Fruit fly (Drosophila melanogaster) whole organism, embryonic: ENCODE data around the gene CG14329.

Source experiments
- Adf1 ChIP-seq: fragments of 200-800 bp; sonication (Bioruptor generic); IDR thresholded peaks from 2 replicates; pipeline ENCODE4 v1.3.6; 2022; ENCODE audit warnings: missing biosample characterization, missing genetic modification characterization
- CG10979 ChIP-seq: fragments of 200-800 bp; sonication (Bioruptor generic); optimal IDR thresholded peaks from 2 replicates; lab custom pipeline; 2018; ENCODE audit warnings: missing biosample characterization, mild to moderate bottlenecking, missing genetic modification characterization, moderate library complexity
- CG11456 ChIP-seq: fragments of 200-800 bp; sonication (Bioruptor generic); IDR thresholded peaks from 3 replicates; pipeline ENCODE4 v1.3.6; 2022; ENCODE audit warnings: missing biosample characterization, missing genetic modification characterization
- CG12236 ChIP-seq: fragments of 200-800 bp; sonication (Bioruptor generic); optimal IDR thresholded peaks from 2 replicates; lab custom pipeline; 2016; ENCODE audit warnings: missing biosample characterization, missing genetic modification characterization
- CG1233 ChIP-seq: fragments of 200-800 bp; sonication (Bioruptor generic); optimal IDR thresholded peaks from 4 replicates; lab custom pipeline; 2018; ENCODE audit warnings: missing biosample characterization, mild to moderate bottlenecking, missing genetic modification characterization
- CG12744 ChIP-seq: fragments of 200-800 bp; sonication (Bioruptor generic); optimal IDR thresholded peaks from 2 replicates; lab custom pipeline; 2016; ENCODE audit warnings: missing biosample characterization, missing genetic modification characterization
- CG15696 ChIP-seq: fragments of 200-800 bp; sonication (Bioruptor generic); optimal IDR thresholded peaks from 2 replicates; lab custom pipeline; 2019; ENCODE audit warnings: missing biosample characterization, mild to moderate bottlenecking, missing genetic modification characterization, moderate library complexity
- CG1602 ChIP-seq: fragments of 200-800 bp; sonication (Bioruptor generic); optimal IDR thresholded peaks from 3 replicates; lab custom pipeline; 2016; ENCODE audit warnings: missing biosample characterization, missing genetic modification characterization
- CG1603 ChIP-seq: fragments of 200-800 bp; sonication (Bioruptor generic); optimal IDR thresholded peaks from 2 replicates; lab custom pipeline; 2019; ENCODE audit warnings: missing biosample characterization, mild to moderate bottlenecking, missing genetic modification characterization, moderate library complexity
- CG1792 ChIP-seq: fragments of 200-800 bp; sonication (Bioruptor generic); optimal IDR thresholded peaks from 2 replicates; lab custom pipeline; 2016; ENCODE audit warnings: missing biosample characterization, missing genetic modification characterization
- CG2199 ChIP-seq: fragments of 200-800 bp; sonication (Bioruptor generic); IDR thresholded peaks from 3 replicates; pipeline ENCODE4 v1.3.6; 2022; ENCODE audit warnings: missing biosample characterization, missing genetic modification characterization
- CG3847 ChIP-seq: fragments of 200-800 bp; sonication (Bioruptor generic); IDR thresholded peaks from 2 replicates; pipeline ENCODE4 v1.3.6; 2022; ENCODE audit warnings: missing biosample characterization, missing genetic modification characterization
- CG6689 ChIP-seq: fragments of 200-800 bp; sonication (Bioruptor generic); IDR thresholded peaks from 2 replicates; pipeline ENCODE4 v1.3.6; 2022; ENCODE audit warnings: missing biosample characterization, missing genetic modification characterization
- CG8359 ChIP-seq: fragments of 200-800 bp; sonication (Bioruptor generic); optimal IDR thresholded peaks from 2 replicates; lab custom pipeline; 2017; ENCODE audit warnings: missing biosample characterization, mild to moderate bottlenecking, missing genetic modification characterization, borderline replicate concordance
- CoRest ChIP-seq: fragments of 200-800 bp; sonication (Bioruptor generic); optimal IDR thresholded peaks from 3 replicates; lab custom pipeline; 2018; ENCODE audit warnings: missing biosample characterization, mild to moderate bottlenecking, missing genetic modification characterization, moderate library complexity
- Drgx ChIP-seq: fragments of 200-800 bp; sonication (Bioruptor generic); IDR thresholded peaks from 2 replicates; pipeline ENCODE4 v1.3.6; 2022; ENCODE audit warnings: missing biosample characterization, missing genetic modification characterization
- Elba2 ChIP-seq: fragments of 200-800 bp; sonication (Bioruptor generic); optimal IDR thresholded peaks from 3 replicates; lab custom pipeline; 2016; ENCODE audit warnings: missing biosample characterization, missing genetic modification characterization
- HLHmδ ChIP-seq: fragments of 200-800 bp; sonication (Bioruptor generic); optimal IDR thresholded peaks from 2 replicates; lab custom pipeline; 2018; ENCODE audit warnings: missing biosample characterization, mild to moderate bottlenecking, missing genetic modification characterization, moderate library complexity
- Hmr ChIP-seq: fragments of 200-800 bp; sonication (Bioruptor generic); optimal IDR thresholded peaks from 3 replicates; lab custom pipeline; 2017; ENCODE audit warnings: mild to moderate bottlenecking, missing biosample characterization, missing genetic modification reagents, missing genetic modification characterization
- Lhr ChIP-seq: fragments of 200-800 bp; sonication (Bioruptor generic); optimal IDR thresholded peaks from 3 replicates; lab custom pipeline; 2017; ENCODE audit warnings: mild to moderate bottlenecking, missing biosample characterization, missing genetic modification reagents, missing genetic modification characterization
- MESR4 ChIP-seq: fragments of 200-800 bp; sonication (Bioruptor generic); optimal IDR thresholded peaks from 2 replicates; lab custom pipeline; 2018; ENCODE audit warnings: missing biosample characterization, mild to moderate bottlenecking, missing genetic modification characterization, moderate library complexity
- Neu2 ChIP-seq: fragments of 200-800 bp; sonication (Bioruptor generic); optimal IDR thresholded peaks from 3 replicates; lab custom pipeline; 2016; ENCODE audit warnings: missing biosample characterization, missing genetic modification characterization, borderline replicate concordance
- PHDP ChIP-seq: fragments of 200-800 bp; sonication (Bioruptor generic); optimal IDR thresholded peaks from 3 replicates; lab custom pipeline; 2018; ENCODE audit warnings: missing biosample characterization, mild to moderate bottlenecking, missing genetic modification characterization, moderate library complexity
- Sox102F ChIP-seq: fragments of 200-800 bp; sonication (Bioruptor generic); optimal IDR thresholded peaks from 2 replicates; lab custom pipeline; 2018; ENCODE audit warnings: missing biosample characterization, mild to moderate bottlenecking, missing genetic modification characterization, moderate library complexity
- Sry-β ChIP-seq: fragments of 200-800 bp; sonication (Bioruptor generic); optimal IDR thresholded peaks from 2 replicates; lab custom pipeline; 2018; ENCODE audit warnings: missing biosample characterization, mild to moderate bottlenecking, missing genetic modification characterization, moderate library complexity
- YL-1 ChIP-seq: fragments of 200-800 bp; sonication (Bioruptor generic); optimal IDR thresholded peaks from 3 replicates; lab custom pipeline; 2017; ENCODE audit warnings: missing biosample characterization, mild to moderate bottlenecking, missing genetic modification characterization
- aop ChIP-seq: fragments of 200-800 bp; sonication (Bioruptor generic); IDR thresholded peaks from 2 replicates; pipeline ENCODE4 v1.3.6; 2022; ENCODE audit warnings: missing biosample characterization, missing genetic modification characterization
- ara ChIP-seq: fragments of 200-800 bp; sonication (Bioruptor generic); IDR thresholded peaks from 2 replicates; pipeline ENCODE4 v1.3.6; 2022; ENCODE audit warnings: missing biosample characterization, missing genetic modification characterization
- bab2 ChIP-seq: fragments of 200-800 bp; sonication (Bioruptor generic); optimal IDR thresholded peaks from 2 replicates; lab custom pipeline; 2016; ENCODE audit warnings: missing biosample characterization, missing genetic modification characterization
- caup ChIP-seq: fragments of 200-800 bp; sonication (Bioruptor generic); optimal IDR thresholded peaks from 3 replicates; lab custom pipeline; 2017; ENCODE audit warnings: missing biosample characterization, mild to moderate bottlenecking, missing genetic modification characterization, moderate library complexity; ENCODE audit not compliant: severe bottlenecking
- crc ChIP-seq: fragments of 200-800 bp; sonication (Bioruptor generic); optimal IDR thresholded peaks from 2 replicates; lab custom pipeline; 2016; ENCODE audit warnings: missing biosample characterization, missing genetic modification characterization
- disco-r ChIP-seq: fragments of 200-800 bp; sonication (Bioruptor generic); optimal IDR thresholded peaks from 2 replicates; lab custom pipeline; 2016; ENCODE audit warnings: missing biosample characterization, missing genetic modification characterization
- dmrt11E ChIP-seq: fragments of 200-800 bp; sonication (Bioruptor generic); optimal IDR thresholded peaks from 3 replicates; lab custom pipeline; 2018; ENCODE audit warnings: missing biosample characterization, mild to moderate bottlenecking, missing genetic modification characterization, moderate library complexity
- fd102C ChIP-seq: fragments of 200-800 bp; sonication (Bioruptor generic); optimal IDR thresholded peaks from 2 replicates; lab custom pipeline; 2018; ENCODE audit warnings: missing biosample characterization, mild to moderate bottlenecking, missing genetic modification characterization, moderate library complexity
- gce ChIP-seq: fragments of 200-800 bp; sonication (Bioruptor generic); IDR thresholded peaks from 3 replicates; pipeline ENCODE4 v1.3.6; 2022; ENCODE audit warnings: missing biosample characterization, missing genetic modification characterization
- grn ChIP-seq: fragments of 200-800 bp; sonication (Bioruptor generic); optimal IDR thresholded peaks from 3 replicates; lab custom pipeline; 2017; ENCODE audit warnings: missing biosample characterization, missing genetic modification characterization
- ind ChIP-seq: fragments of 200-800 bp; sonication (Bioruptor generic); optimal IDR thresholded peaks from 3 replicates; lab custom pipeline; 2016; ENCODE audit warnings: missing biosample characterization, missing genetic modification characterization
- kah ChIP-seq: fragments of 200-800 bp; sonication (Bioruptor generic); optimal IDR thresholded peaks from 2 replicates; lab custom pipeline; 2018; ENCODE audit warnings: missing biosample characterization, mild to moderate bottlenecking, missing genetic modification characterization
- lbe ChIP-seq: fragments of 200-800 bp; sonication (Bioruptor generic); optimal IDR thresholded peaks from 2 replicates; lab custom pipeline; 2016; ENCODE audit warnings: missing biosample characterization, mild to moderate bottlenecking, missing genetic modification characterization
- mirr ChIP-seq: fragments of 200-800 bp; sonication (Bioruptor generic); optimal IDR thresholded peaks from 3 replicates; lab custom pipeline; 2018; ENCODE audit warnings: missing biosample characterization, mild to moderate bottlenecking, missing genetic modification characterization
- nau ChIP-seq: fragments of 200-800 bp; sonication (Bioruptor generic); optimal IDR thresholded peaks from 3 replicates; lab custom pipeline; 2017; ENCODE audit warnings: missing biosample characterization, mild to moderate bottlenecking, missing genetic modification characterization, missing genetic modification reagents
- onecut ChIP-seq: fragments of 200-800 bp; sonication (Bioruptor generic); IDR thresholded peaks from 2 replicates; pipeline ENCODE4 v1.3.6; 2022; ENCODE audit warnings: missing biosample characterization, missing genetic modification characterization
- p53 ChIP-seq: fragments of 200-800 bp; sonication (Bioruptor generic); optimal IDR thresholded peaks from 2 replicates; lab custom pipeline; 2016; ENCODE audit warnings: missing biosample characterization, missing genetic modification characterization
- pho ChIP-seq: fragments of 200-800 bp; sonication (Bioruptor generic); optimal IDR thresholded peaks from 2 replicates; lab custom pipeline; 2016; ENCODE audit warnings: missing biosample characterization, missing genetic modification characterization
- row ChIP-seq: fragments of 200-800 bp; sonication (Bioruptor generic); IDR thresholded peaks from 3 replicates; pipeline ENCODE4 v1.3.6; 2022; ENCODE audit warnings: missing biosample characterization, missing genetic modification characterization
- salm ChIP-seq: fragments of 200-800 bp; sonication (Bioruptor generic); optimal IDR thresholded peaks from 2 replicates; lab custom pipeline; 2018; ENCODE audit warnings: missing biosample characterization, mild to moderate bottlenecking, missing genetic modification characterization
- tap ChIP-seq: fragments of 200-800 bp; optimal IDR thresholded peaks from 3 replicates; lab custom pipeline; 2019; ENCODE audit warnings: missing biosample characterization, mild to moderate bottlenecking, missing genetic modification characterization, moderate library complexity
- twi ChIP-seq: fragments of 200-800 bp; optimal IDR thresholded peaks from 2 replicates; lab custom pipeline; 2019; ENCODE audit warnings: missing biosample characterization, mild to moderate bottlenecking, missing genetic modification characterization, moderate library complexity
- vvl ChIP-seq: fragments of 200-800 bp; sonication (Bioruptor generic); IDR thresholded peaks from 2 replicates; pipeline ENCODE4 v1.3.6; 2022; ENCODE audit warnings: missing biosample characterization, missing genetic modification characterization
- yki ChIP-seq: fragments of >200 bp; optimal IDR thresholded peaks from 3 replicates; lab custom pipeline; 2018
- z ChIP-seq: fragments of 200-800 bp; sonication (Bioruptor generic); IDR thresholded peaks from 3 replicates; pipeline ENCODE4 v1.3.6; 2022; ENCODE audit warnings: missing biosample characterization, missing genetic modification characterization
- zfh1 ChIP-seq: fragments of 200-800 bp; sonication (Bioruptor generic); IDR thresholded peaks from 3 replicates; pipeline ENCODE4 v1.3.6; 2022; ENCODE audit warnings: missing biosample characterization, missing genetic modification characterization

The CG14329 gene

dm6 chr3R:17655040-17655439, 45.9 kb downstream of the CG14329 start (continued):
- TF ChIP-seq fd102C (GFP tag; lab: Kevin White, UChicago) (peak; percentile 82), caup (GFP tag; lab: Kevin White, UChicago) (peak; percentile 10), zfh1 (GFP tag; lab: Robert Waterston, UW) (no peak), row (GFP tag; lab: Robert Waterston, UW) (no peak), CG15696 (tag; lab: Kevin White, UChicago) (no peak), CG8359 (GFP tag; lab: Kevin White, UChicago) (no peak), CG6689 (no peak), aop (no peak), twi (tag; lab: Kevin White, UChicago) (peak; percentile 2), CG1603 (tag; lab: Kevin White, UChicago) (peak; percentile 56), lbe (GFP tag; lab: Kevin White, UChicago) (no peak), disco-r (GFP tag; lab: Kevin White, UChicago) (no peak), mirr (no peak), CG12236 (GFP tag; lab: Kevin White, UChicago) (no peak), p53 (GFP tag; lab: Kevin White, UChicago) (no peak), CG1602 (no peak), Neu2 (GFP tag; lab: Kevin White, UChicago) (peak; percentile 8), tap (tag; lab: Kevin White, UChicago) (peak; percentile 2), CoRest (peak; percentile 33), Sox102F (GFP tag; lab: Kevin White, UChicago) (no peak), grn (GFP tag; lab: Kevin White, UChicago) (no peak), Drgx (GFP tag; lab: Robert Waterston, UW) (no peak), CG3847 (GFP tag; lab: Robert Waterston, UW) (no peak), z (no peak), gce (no peak), kah (GFP tag; lab: Kevin White, UChicago) (no peak), Lhr (GFP tag; lab: Kevin White, UChicago) (peak; percentile 20), PHDP (tag; lab: Kevin White, UChicago) (peak; percentile 64), ind (GFP tag; lab: Kevin White, UChicago) (no peak), vvl (0 out of 2 replicates have a peak, but pooled peaks have one; percentile 20), CG1792 (no peak), MESR4 (no peak), YL-1 (peak; percentile 9), salm (peak; percentile 29), CG12744 (GFP tag; lab: Kevin White, UChicago) (peak; percentile 21), CG11456 (GFP tag; lab: Robert Waterston, UW) (no peak), onecut (peak; percentile 44), pho (GFP tag; lab: Kevin White, UChicago) (no peak), ara (GFP tag; lab: Robert Waterston, UW) (no peak), CG10979 (peak; percentile 41), nau (peak; percentile 15), crc (no peak), Elba2 (GFP tag; lab: Kevin White, UChicago) (no peak), bab2 (no peak), CG2199 (GFP tag; lab: Robert Waterston, UW) (0 out of 3 replicates have a peak, but pooled peaks have one; percentile 76), Adf1 (no peak), Sry-β (GFP tag; lab: Kevin White, UChicago) (no peak), CG1233 (GFP tag; lab: Kevin White, UChicago) (peak; percentile 61), dmrt11E (peak; percentile 21), HLHmδ (GFP tag; lab: Kevin White, UChicago) (peak; percentile 88), Hmr (GFP tag; lab: Kevin White, UChicago) (no peak), yki (lab: Kevin White, UChicago) (no peak)
